Fruit fly (Drosophila melanogaster) whole organism, embryonic: ENCODE measurements around the gene CG7536.

Source experiments
- ATbp ChIP-seq: fragments of 200-800 bp; sonication (Bioruptor generic); optimal IDR thresholded peaks from 2 replicates; lab custom pipeline; 2017; ENCODE audit warnings: missing biosample characterization, mild to moderate bottlenecking, missing genetic modification characterization, missing genetic modification reagents
- BtbVII ChIP-seq: fragments of 200-800 bp; sonication (Bioruptor generic); optimal IDR thresholded peaks from 3 replicates; lab custom pipeline; 2017; ENCODE audit warnings: missing biosample characterization, mild to moderate bottlenecking, missing genetic modification characterization
- CG1024 ChIP-seq: fragments of 200-800 bp; sonication (Bioruptor generic); IDR thresholded peaks from 2 replicates; pipeline ENCODE4 v1.3.6; 2022; ENCODE audit warnings: missing biosample characterization, missing genetic modification characterization
- CG11723 ChIP-seq: fragments of 200-800 bp; sonication (Bioruptor generic); optimal IDR thresholded peaks from 2 replicates; lab custom pipeline; 2017; ENCODE audit warnings: missing biosample characterization, mild to moderate bottlenecking, missing genetic modification characterization
- CG12071 ChIP-seq: fragments of 200-800 bp; sonication (Bioruptor generic); optimal IDR thresholded peaks from 3 replicates; lab custom pipeline; 2018; ENCODE audit warnings: missing biosample characterization, mild to moderate bottlenecking, missing genetic modification characterization
- CG12219 ChIP-seq: fragments of 200-800 bp; sonication (Bioruptor generic); optimal IDR thresholded peaks from 3 replicates; lab custom pipeline; 2018; ENCODE audit warnings: missing biosample characterization, mild to moderate bottlenecking, missing genetic modification characterization
- CG14014 ChIP-seq: fragments of 200-800 bp; sonication (Bioruptor generic); IDR thresholded peaks from 2 replicates; pipeline ENCODE4 v1.3.6; 2022; ENCODE audit warnings: missing biosample characterization, missing genetic modification characterization
- CG15479 ChIP-seq: fragments of 200-800 bp; sonication (Bioruptor generic); optimal IDR thresholded peaks from 3 replicates; lab custom pipeline; 2019; ENCODE audit warnings: missing biosample characterization, mild to moderate bottlenecking, missing genetic modification characterization, moderate library complexity
- CG15514 ChIP-seq: fragments of 200-800 bp; sonication (Bioruptor generic); optimal IDR thresholded peaks from 3 replicates; lab custom pipeline; 2017; ENCODE audit warnings: missing biosample characterization, missing genetic modification characterization, mild to moderate bottlenecking, moderate library complexity, missing genetic modification reagents
- CG17912 ChIP-seq: fragments of 200-800 bp; sonication (Bioruptor generic); optimal IDR thresholded peaks from 2 replicates; lab custom pipeline; 2018; ENCODE audit warnings: missing biosample characterization, mild to moderate bottlenecking, missing genetic modification characterization
- CG4328 ChIP-seq: fragments of 200-800 bp; sonication (Bioruptor generic); optimal IDR thresholded peaks from 3 replicates; lab custom pipeline; 2017; ENCODE audit warnings: missing biosample characterization, missing genetic modification reagents, missing genetic modification characterization
- CG5180 ChIP-seq: fragments of 200-800 bp; sonication (Bioruptor generic); optimal IDR thresholded peaks from 3 replicates; lab custom pipeline; 2017; ENCODE audit warnings: missing biosample characterization, missing genetic modification characterization, mild to moderate bottlenecking, moderate library complexity, missing genetic modification reagents
- CG6765 ChIP-seq: fragments of 200-800 bp; sonication (Bioruptor generic); optimal IDR thresholded peaks from 3 replicates; lab custom pipeline; 2017; ENCODE audit warnings: missing biosample characterization, mild to moderate bottlenecking, missing genetic modification characterization
- CG6813 ChIP-seq: fragments of 200-800 bp; sonication (Bioruptor generic); optimal IDR thresholded peaks from 2 replicates; lab custom pipeline; 2017; ENCODE audit warnings: missing biosample characterization, missing genetic modification characterization, mild to moderate bottlenecking, moderate library complexity, missing genetic modification reagents
- CG7963 ChIP-seq: fragments of 200-800 bp; sonication (Bioruptor generic); IDR thresholded peaks from 3 replicates; pipeline ENCODE4 v1.3.6; 2022; ENCODE audit warnings: missing biosample characterization, missing genetic modification characterization; ENCODE audit not compliant: partially characterized antibody
- CG7987 ChIP-seq: fragments of 200-800 bp; sonication (Bioruptor generic); optimal IDR thresholded peaks from 2 replicates; lab custom pipeline; 2018; ENCODE audit warnings: missing biosample characterization, mild to moderate bottlenecking, missing genetic modification characterization, moderate library complexity
- CG8281 ChIP-seq: fragments of 200-800 bp; sonication (Bioruptor generic); optimal IDR thresholded peaks from 2 replicates; lab custom pipeline; 2018; ENCODE audit warnings: missing biosample characterization, mild to moderate bottlenecking, missing genetic modification characterization, moderate library complexity
- CG8478 ChIP-seq: fragments of >200 bp; optimal IDR thresholded peaks from 2 replicates; lab custom pipeline; 2018
- CG9437 ChIP-seq: fragments of 200-800 bp; sonication (Bioruptor generic); optimal IDR thresholded peaks from 2 replicates; lab custom pipeline; 2018; ENCODE audit warnings: missing biosample characterization, mild to moderate bottlenecking, missing genetic modification characterization
- CG9817 ChIP-seq: fragments of 200-800 bp; sonication (Bioruptor generic); optimal IDR thresholded peaks from 2 replicates; lab custom pipeline; 2018; ENCODE audit warnings: missing biosample characterization, mild to moderate bottlenecking, missing genetic modification characterization, moderate library complexity
- Dbx ChIP-seq: fragments of 200-800 bp; sonication (Bioruptor generic); IDR thresholded peaks from 3 replicates; pipeline ENCODE4 v1.3.6; 2022; ENCODE audit warnings: missing biosample characterization, missing genetic modification characterization
- HHEX ChIP-seq: fragments of 200-800 bp; sonication (Bioruptor generic); optimal IDR thresholded peaks from 3 replicates; lab custom pipeline; 2017; ENCODE audit warnings: missing biosample characterization, mild to moderate bottlenecking, missing genetic modification characterization, missing genetic modification reagents
- HLH4C ChIP-seq: fragments of 200-800 bp; sonication (Bioruptor generic); IDR thresholded peaks from 3 replicates; pipeline ENCODE4 v1.3.6; 2022; ENCODE audit warnings: missing biosample characterization, missing genetic modification characterization; ENCODE audit not compliant: partially characterized antibody
- Hey ChIP-seq: fragments of 200-800 bp; sonication (Bioruptor generic); optimal IDR thresholded peaks from 3 replicates; lab custom pipeline; 2018; ENCODE audit warnings: missing biosample characterization, mild to moderate bottlenecking, missing genetic modification characterization
- HmgD ChIP-seq: fragments of 200-800 bp; sonication (Bioruptor generic); optimal IDR thresholded peaks from 3 replicates; lab custom pipeline; 2016; ENCODE audit warnings: missing biosample characterization, missing genetic modification characterization
- Hmr ChIP-seq: fragments of 200-800 bp; sonication (Bioruptor generic); optimal IDR thresholded peaks from 3 replicates; lab custom pipeline; 2017; ENCODE audit warnings: mild to moderate bottlenecking, missing biosample characterization, missing genetic modification reagents, missing genetic modification characterization
- MTF-1 ChIP-seq: fragments of 200-800 bp; sonication (Bioruptor generic); optimal IDR thresholded peaks from 2 replicates; lab custom pipeline; 2018; ENCODE audit warnings: missing biosample characterization, mild to moderate bottlenecking, missing genetic modification characterization, borderline replicate concordance
- Med ChIP-seq: fragments of 200-800 bp; sonication (Bioruptor generic); peaks from one replicate; lab custom pipeline; 2016; ENCODE audit warnings: missing biosample characterization, missing genetic modification characterization, mild to moderate bottlenecking, inconsistent platforms, moderate library complexity
- NfI ChIP-seq: fragments of 200-800 bp; sonication (Bioruptor generic); optimal IDR thresholded peaks from 3 replicates; lab custom pipeline; 2018; ENCODE audit warnings: missing biosample characterization, mild to moderate bottlenecking, missing genetic modification characterization, moderate library complexity
- Oli ChIP-seq: fragments of 200-800 bp; sonication (Bioruptor generic); optimal IDR thresholded peaks from 2 replicates; lab custom pipeline; 2018; ENCODE audit warnings: missing biosample characterization, mild to moderate bottlenecking, missing genetic modification characterization, moderate library complexity
- Xrp1 ChIP-seq: fragments of 200-800 bp; sonication (Bioruptor generic); IDR thresholded peaks from 2 replicates; pipeline ENCODE4 v1.3.6; 2022; ENCODE audit warnings: missing biosample characterization, missing genetic modification characterization
- ash1 ChIP-seq: fragments of 200-800 bp; sonication (Bioruptor generic); optimal IDR thresholded peaks from 2 replicates; lab custom pipeline; 2018; ENCODE audit warnings: missing biosample characterization, mild to moderate bottlenecking, missing genetic modification characterization
- btn ChIP-seq: fragments of 200-800 bp; sonication (Bioruptor generic); optimal IDR thresholded peaks from 2 replicates; lab custom pipeline; 2016; ENCODE audit warnings: missing biosample characterization, missing genetic modification characterization
- dm ChIP-seq: fragments of 200-800 bp; sonication (Bioruptor generic); optimal IDR thresholded peaks from 3 replicates; lab custom pipeline; 2016; ENCODE audit warnings: missing biosample characterization, missing genetic modification characterization
- fd102C ChIP-seq: fragments of 200-800 bp; sonication (Bioruptor generic); optimal IDR thresholded peaks from 2 replicates; lab custom pipeline; 2018; ENCODE audit warnings: missing biosample characterization, mild to moderate bottlenecking, missing genetic modification characterization, moderate library complexity
- fd3F ChIP-seq: fragments of 200-800 bp; sonication (Bioruptor generic); optimal IDR thresholded peaks from 2 replicates; lab custom pipeline; 2018; ENCODE audit warnings: missing biosample characterization, mild to moderate bottlenecking, missing genetic modification characterization, moderate library complexity
- fd64A ChIP-seq: fragments of 200-800 bp; sonication (Bioruptor generic); optimal IDR thresholded peaks from 3 replicates; lab custom pipeline; 2018; ENCODE audit warnings: missing biosample characterization, mild to moderate bottlenecking, missing genetic modification characterization
- lab ChIP-seq: fragments of 200-800 bp; sonication (Bioruptor generic); optimal IDR thresholded peaks from 3 replicates; lab custom pipeline; 2017; ENCODE audit warnings: missing biosample characterization, missing genetic modification characterization, mild to moderate bottlenecking, moderate library complexity, missing genetic modification reagents
- lola ChIP-seq, 3 experiments: fragments of >200 bp in 2 of 3; fragments of 200-800 bp in 1 of 3; sonication (Bioruptor generic) in 1 of 3; optimal IDR thresholded peaks; 2 replicates each; lab custom pipeline; 2017 to 2019; ENCODE audit warnings: missing biosample characterization in 3 of 3, missing genetic modification characterization in 3 of 3, mild to moderate bottlenecking in 1 of 3, moderate library complexity in 1 of 3
- mirr ChIP-seq: fragments of 200-800 bp; sonication (Bioruptor generic); optimal IDR thresholded peaks from 3 replicates; lab custom pipeline; 2018; ENCODE audit warnings: missing biosample characterization, mild to moderate bottlenecking, missing genetic modification characterization
- prd ChIP-seq, 3 experiments: fragments of >200 bp in 2 of 3; fragments of 200-800 bp in 1 of 3; sonication (Bioruptor generic) in 1 of 3; optimal IDR thresholded peaks in 2 of 3; IDR thresholded peaks in 1 of 3; 2 replicates in 2 of 3; 3 replicates in 1 of 3; pipeline versions ENCODE4 v1.3.6 to Lab custom; 2017 to 2022; ENCODE audit warnings: missing biosample characterization in 1 of 3, missing genetic modification characterization in 1 of 3
- salm ChIP-seq: fragments of 200-800 bp; sonication (Bioruptor generic); optimal IDR thresholded peaks from 2 replicates; lab custom pipeline; 2018; ENCODE audit warnings: missing biosample characterization, mild to moderate bottlenecking, missing genetic modification characterization
- sens ChIP-seq: fragments of 200-800 bp; sonication (Bioruptor generic); peaks from one replicate; lab custom pipeline; 2016; ENCODE audit warnings: missing biosample characterization, missing genetic modification characterization
- trem ChIP-seq: fragments of 200-800 bp; optimal IDR thresholded peaks from 3 replicates; lab custom pipeline; 2019; ENCODE audit warnings: missing biosample characterization, mild to moderate bottlenecking, missing genetic modification characterization, moderate library complexity
- wek ChIP-seq: fragments of 200-800 bp; sonication (Bioruptor generic); optimal IDR thresholded peaks from 3 replicates; lab custom pipeline; 2018; ENCODE audit warnings: missing biosample characterization, mild to moderate bottlenecking, missing genetic modification characterization, moderate library complexity

The CG7536 gene

dm6 chrX:18083528-18084365 lies 4.6 kb downstream of the CG7536 start (continued):
- TF ChIP-seq Oli (tag; lab: Kevin White, UChicago) (no peak), CG6813 (GFP tag; lab: Kevin White, UChicago) (peak; percentile 26), Hmr (GFP tag; lab: Kevin White, UChicago) (peak; percentile 42), HmgD (no peak), HLH4C (GFP tag; lab: Robert Waterston, UW) (no peak), Med (peak; percentile 54), CG8478 (lab: Kevin White, UChicago) (no peak), Xrp1 (GFP tag; lab: Robert Waterston, UW) (0 out of 2 replicates have a peak, but pooled peaks have one; percentile 19)

- TF ChIP-seq CG6765 (peak; percentile 59), CG15479 (GFP tag; lab: Kevin White, UChicago) (no peak), MTF-1 (GFP tag; lab: Kevin White, UChicago) (peak; percentile 48), HHEX (GFP tag; lab: Kevin White, UChicago) (peak; percentile 56), btn (GFP tag; lab: Kevin White, UChicago) (no peak), BtbVII (GFP tag; lab: Kevin White, UChicago) (peak; percentile 10), CG7963 (no peak), sens (peak; percentile 46), fd64A (GFP tag; lab: Kevin White, UChicago) (peak; percentile 35), CG9437 (no peak), CG1024 (no peak), CG5180 (peak; percentile 8), Hmr (GFP tag; lab: Kevin White, UChicago) (peak; percentile 67), CG8281 (tag; lab: Kevin White, UChicago) (peak; percentile 21), ash1 (GFP tag; lab: Kevin White, UChicago) (peak; percentile 11), CG11723 (GFP tag; lab: Kevin White, UChicago) (no peak), Dbx (0 out of 3 replicates have a peak, but pooled peaks have one; percentile 43), CG14014 (GFP tag; lab: Robert Waterston, UW) (peak; percentile 50; the same call in 1 of the 2 replicates), CG4328 (GFP tag; lab: Kevin White, UChicago) (peak; percentile 30), trem (no peak), CG17912 (GFP tag; lab: Kevin White, UChicago) (peak; percentile 45), lab (GFP tag; lab: Kevin White, UChicago) (peak; percentile 74), CG12219 (GFP tag; lab: Kevin White, UChicago) (peak; percentile 24), CG7987 (GFP tag; lab: Kevin White, UChicago) (peak; percentile 11), prd (optimal IDR thresholded peaks at IDR 0.05; lab: Kevin White, UChicago) (no peak), prd (GFP tag; IDR thresholded peaks at IDR 0.05; lab: Robert Waterston, UW) (no peak), dm (GFP tag; lab: Kevin White, UChicago) (no peak), fd102C (GFP tag; lab: Kevin White, UChicago) (no peak), NfI (GFP tag; lab: Kevin White, UChicago) (peak; percentile 7), wek (GFP tag; lab: Kevin White, UChicago) (peak; percentile 47), mirr (GFP tag; lab: Kevin White, UChicago) (peak; percentile 84), Hey (tag; lab: Kevin White, UChicago) (peak; percentile 43), CG6813 (GFP tag; lab: Kevin White, UChicago) (peak; percentile 28), CG12071 (GFP tag; lab: Kevin White, UChicago) (peak; percentile 55), CG15514 (peak; percentile 51), ATbp (GFP tag; lab: Kevin White, UChicago) (peak; percentile 62), lola (GFP tag; optimal IDR thresholded peaks at IDR 0.05; lab: Kevin White, UChicago) (no peak), salm (tag; lab: Kevin White, UChicago) (peak; percentile 15), CG9817 (tag; lab: Kevin White, UChicago) (peak; percentile 2), fd3F (GFP tag; lab: Kevin White, UChicago) (peak; percentile 34)
These were observed 5.7 kb downstream of the CG7536 start for dm6 chrX:18082674-18083073.
